Fruit fly (Drosophila melanogaster) whole organism, prepupa: ENCODE data around the gene hoip.

Source experiments
- Blimp-1 ChIP-seq: fragments of 200-800 bp; sonication (Bioruptor generic); optimal IDR thresholded peaks from 3 replicates; lab custom pipeline; 2017; ENCODE audit warnings: missing biosample characterization, missing genetic modification characterization, mild to moderate bottlenecking, moderate library complexity, missing genetic modification reagents
- CG10631 ChIP-seq: fragments of 200-800 bp; sonication (Bioruptor generic); optimal IDR thresholded peaks from 2 replicates; lab custom pipeline; 2016; ENCODE audit warnings: missing biosample characterization, missing genetic modification characterization
- CG11294 ChIP-seq: fragments of 200-800 bp; sonication (Bioruptor generic); IDR thresholded peaks from 2 replicates; pipeline ENCODE4 v1.3.6; 2022; ENCODE audit warnings: missing biosample characterization, missing genetic modification characterization
- CG11902 ChIP-seq: fragments of 200-800 bp; sonication (Bioruptor generic); optimal IDR thresholded peaks from 3 replicates; lab custom pipeline; 2016; ENCODE audit warnings: missing biosample characterization, missing genetic modification characterization
- CG1621 ChIP-seq: fragments of 200-800 bp; sonication (Bioruptor generic); optimal IDR thresholded peaks from 3 replicates; lab custom pipeline; 2018; ENCODE audit warnings: missing biosample characterization, mild to moderate bottlenecking, missing genetic modification characterization
- CG16779 ChIP-seq: fragments of 200-800 bp; sonication (Bioruptor generic); optimal IDR thresholded peaks from 3 replicates; lab custom pipeline; 2017; ENCODE audit warnings: missing biosample characterization, mild to moderate bottlenecking, missing genetic modification characterization
- CG3032 ChIP-seq: fragments of 200-800 bp; optimal IDR thresholded peaks from 2 replicates; lab custom pipeline; 2019; ENCODE audit warnings: missing biosample characterization, mild to moderate bottlenecking, missing genetic modification characterization, moderate library complexity
- CG31627 ChIP-seq: fragments of 200-800 bp; sonication (Bioruptor generic); optimal IDR thresholded peaks from 3 replicates; lab custom pipeline; 2016; ENCODE audit warnings: missing biosample characterization, missing genetic modification characterization
- CG32006 ChIP-seq: fragments of 200-800 bp; sonication (Bioruptor generic); optimal IDR thresholded peaks from 3 replicates; lab custom pipeline; 2017; ENCODE audit warnings: missing biosample characterization, mild to moderate bottlenecking, missing genetic modification characterization
- CG34406 ChIP-seq: fragments of 200-800 bp; sonication (Bioruptor generic); optimal IDR thresholded peaks from 3 replicates; lab custom pipeline; 2016; ENCODE audit warnings: missing biosample characterization, missing genetic modification characterization
- CG3919 ChIP-seq: fragments of 200-800 bp; sonication (Bioruptor generic); optimal IDR thresholded peaks from 3 replicates; lab custom pipeline; 2016; ENCODE audit warnings: missing biosample characterization, missing genetic modification characterization
- CG4318 ChIP-seq: fragments of 200-800 bp; sonication (Bioruptor generic); optimal IDR thresholded peaks from 3 replicates; lab custom pipeline; 2017; ENCODE audit warnings: missing biosample characterization, mild to moderate bottlenecking, missing genetic modification characterization
- CG6163 ChIP-seq: fragments of 200-800 bp; sonication (Bioruptor generic); IDR thresholded peaks from 3 replicates; pipeline ENCODE4 v1.3.6; 2022; ENCODE audit warnings: missing biosample characterization, missing genetic modification characterization
- CG6276 ChIP-seq: fragments of 200-800 bp; sonication (Bioruptor generic); optimal IDR thresholded peaks from 2 replicates; lab custom pipeline; 2017; ENCODE audit warnings: missing biosample characterization, mild to moderate bottlenecking, missing genetic modification characterization
- CG6792 ChIP-seq: fragments of 200-800 bp; sonication (Bioruptor generic); optimal IDR thresholded peaks from 3 replicates; lab custom pipeline; 2016; ENCODE audit warnings: missing biosample characterization, missing genetic modification characterization
- CG6808 ChIP-seq: fragments of 200-800 bp; sonication (Bioruptor generic); optimal IDR thresholded peaks from 3 replicates; lab custom pipeline; 2017; ENCODE audit warnings: missing biosample characterization, missing genetic modification characterization, mild to moderate bottlenecking, moderate library complexity, missing genetic modification reagents
- CG6854 ChIP-seq: fragments of 200-800 bp; sonication (Bioruptor generic); optimal IDR thresholded peaks from 2 replicates; lab custom pipeline; 2017; ENCODE audit warnings: missing biosample characterization, mild to moderate bottlenecking, missing genetic modification characterization
- CG7368 ChIP-seq: fragments of 200-800 bp; sonication (Bioruptor generic); optimal IDR thresholded peaks from 3 replicates; lab custom pipeline; 2016; ENCODE audit warnings: missing biosample characterization, missing genetic modification characterization
- CG8319 ChIP-seq: fragments of 200-800 bp; sonication (Bioruptor generic); optimal IDR thresholded peaks from 3 replicates; lab custom pipeline; 2016; ENCODE audit warnings: missing biosample characterization, missing genetic modification characterization
- CG8632 ChIP-seq: fragments of 200-800 bp; sonication (Bioruptor generic); optimal IDR thresholded peaks from 3 replicates; lab custom pipeline; 2016; ENCODE audit warnings: missing biosample characterization, missing genetic modification characterization
- Eip75B ChIP-seq: fragments of 200-800 bp; sonication (Bioruptor generic); optimal IDR thresholded peaks from 3 replicates; lab custom pipeline; 2016; ENCODE audit warnings: missing biosample characterization, missing genetic modification characterization
- Eip93F ChIP-seq: fragments of 200-800 bp; sonication (Bioruptor generic); optimal IDR thresholded peaks from 2 replicates; lab custom pipeline; 2016; ENCODE audit warnings: missing biosample characterization, mild to moderate bottlenecking, missing genetic modification characterization
- Ets21C ChIP-seq: fragments of 200-800 bp; sonication (Bioruptor generic); optimal IDR thresholded peaks from 3 replicates; lab custom pipeline; 2016; ENCODE audit warnings: missing biosample characterization, missing genetic modification characterization
- Ets96B ChIP-seq: fragments of 200-800 bp; optimal IDR thresholded peaks from 2 replicates; lab custom pipeline; 2019; ENCODE audit warnings: missing biosample characterization, mild to moderate bottlenecking, missing genetic modification characterization, moderate library complexity
- Gug ChIP-seq: fragments of 200-800 bp; sonication (Bioruptor generic); IDR thresholded peaks from 2 replicates; pipeline ENCODE4 v1.3.6; 2022; ENCODE audit warnings: missing biosample characterization, missing genetic modification characterization
- Hr38 ChIP-seq: sonication (Bioruptor generic); optimal IDR thresholded peaks from 2 replicates; lab custom pipeline; 2016; ENCODE audit warnings: missing biosample characterization, missing genetic modification characterization
- Hr39 ChIP-seq: fragments of 200-800 bp; sonication (Bioruptor generic); optimal IDR thresholded peaks from 2 replicates; lab custom pipeline; 2016; ENCODE audit warnings: missing biosample characterization, missing genetic modification characterization
- Hr4 ChIP-seq: fragments of 200-800 bp; sonication (Bioruptor generic); optimal IDR thresholded peaks from 3 replicates; lab custom pipeline; 2016; ENCODE audit warnings: missing biosample characterization, missing genetic modification characterization
- Smox ChIP-seq: fragments of 200-800 bp; sonication (Bioruptor generic); optimal IDR thresholded peaks from 3 replicates; lab custom pipeline; 2016; ENCODE audit warnings: missing biosample characterization, missing genetic modification characterization
- Sox102F ChIP-seq: fragments of 200-800 bp; sonication (Bioruptor generic); optimal IDR thresholded peaks from 2 replicates; lab custom pipeline; 2016; ENCODE audit warnings: missing biosample characterization, mild to moderate bottlenecking, missing genetic modification characterization
- Sox14 ChIP-seq: fragments of 200-800 bp; sonication (Bioruptor generic); optimal IDR thresholded peaks from 3 replicates; lab custom pipeline; 2016; ENCODE audit warnings: missing biosample characterization, missing genetic modification characterization
- acj6 ChIP-seq: fragments of 200-800 bp; sonication (Bioruptor generic); optimal IDR thresholded peaks from 3 replicates; lab custom pipeline; 2016; ENCODE audit warnings: missing biosample characterization, missing genetic modification characterization
- cyc ChIP-seq: fragments of 200-800 bp; sonication (Bioruptor generic); optimal IDR thresholded peaks from 3 replicates; lab custom pipeline; 2016; ENCODE audit warnings: missing biosample characterization, missing genetic modification characterization
- dsx ChIP-seq: fragments of 200-800 bp; optimal IDR thresholded peaks from 3 replicates; lab custom pipeline; 2019; ENCODE audit warnings: missing biosample characterization, mild to moderate bottlenecking, missing genetic modification characterization, moderate library complexity; ENCODE audit not compliant: poor library complexity, severe bottlenecking
- eg ChIP-seq: fragments of 200-800 bp; sonication (Bioruptor generic); IDR thresholded peaks from 3 replicates; pipeline ENCODE4 v1.3.6; 2022; ENCODE audit warnings: missing biosample characterization, missing genetic modification characterization
- fd59A ChIP-seq: fragments of 200-800 bp; sonication (Bioruptor generic); optimal IDR thresholded peaks from 2 replicates; lab custom pipeline; 2017; ENCODE audit warnings: missing biosample characterization, mild to moderate bottlenecking, missing genetic modification characterization, missing genetic modification reagents
- fkh ChIP-seq: fragments of 200-800 bp; sonication (Bioruptor generic); optimal IDR thresholded peaks from 3 replicates; lab custom pipeline; 2017; ENCODE audit warnings: missing biosample characterization, mild to moderate bottlenecking, missing genetic modification characterization, moderate library complexity
- lz ChIP-seq: fragments of 200-800 bp; sonication (Bioruptor generic); optimal IDR thresholded peaks from 3 replicates; lab custom pipeline; 2016; ENCODE audit warnings: missing biosample characterization, missing genetic modification characterization
- net ChIP-seq: fragments of 200-800 bp; sonication (Bioruptor generic); optimal IDR thresholded peaks from 3 replicates; lab custom pipeline; 2016; ENCODE audit warnings: missing biosample characterization, missing genetic modification characterization
- salr ChIP-seq, 2 experiments: fragments of 200-800 bp; sonication (Bioruptor generic); optimal IDR thresholded peaks; 3 replicates each; lab custom pipeline; 2016 to 2018; ENCODE audit warnings: missing biosample characterization in 2 of 2, missing genetic modification characterization in 2 of 2, mild to moderate bottlenecking in 1 of 2
- svp ChIP-seq: fragments of 200-800 bp; sonication (Bioruptor generic); peaks from one replicate; lab custom pipeline; 2016; ENCODE audit warnings: missing biosample characterization, missing genetic modification characterization
- topi ChIP-seq: fragments of 200-800 bp; sonication (Bioruptor generic); optimal IDR thresholded peaks from 3 replicates; lab custom pipeline; 2016; ENCODE audit warnings: missing biosample characterization, missing genetic modification characterization
- vri ChIP-seq: fragments of 200-800 bp; sonication (Bioruptor generic); optimal IDR thresholded peaks from 3 replicates; lab custom pipeline; 2016; ENCODE audit warnings: missing biosample characterization, mild to moderate bottlenecking, missing genetic modification characterization

Gene hoip

dm6 chr2L:9699615-9700014, at the start of gene hoip:
TSS of gene hoip (plus strand) at chr2L:9699791.
- no peak for TF ChIP-seq net
- TF ChIP-seq eg (GFP tag; lab: Robert Waterston, UW), result peak; percentile 7; the same call in 1 of the 3 replicates
- no peak for TF ChIP-seq svp
- TF ChIP-seq CG1621, result no peak

DNA sequence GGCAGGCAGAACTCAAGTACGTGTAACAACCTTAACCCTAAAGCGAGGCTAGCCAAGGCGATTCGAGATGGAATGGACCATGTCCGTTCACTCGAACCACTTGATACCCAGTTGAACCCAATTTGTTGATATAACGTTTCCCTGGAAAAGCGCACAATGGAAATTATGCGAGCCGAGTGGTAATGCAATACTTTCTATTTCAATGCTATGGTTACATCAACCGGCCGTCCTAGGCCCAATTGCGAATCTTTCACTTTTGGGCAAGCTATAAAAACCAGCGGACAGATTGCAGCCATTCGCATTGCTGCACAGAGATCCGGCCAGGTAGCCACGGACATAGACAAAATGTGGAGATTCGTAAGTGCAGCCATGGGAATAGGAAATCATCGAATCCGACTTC, 43.3 kb upstream of the hoip start, which contains the start of gene CG33299:
Gene CG33299, plus strand, starts transcription at position 301 of the 400 bp plus-strand sequence.
- TF ChIP-seq Smox (GFP tag; lab: Kevin White, UChicago) (no peak), cyc (GFP tag; lab: Kevin White, UChicago) (no peak), Ets96B (tag; lab: Kevin White, UChicago) (no peak), vri (no peak), fkh (GFP tag; lab: Kevin White, UChicago) (no peak), CG1621 (no peak), CG3919 (GFP tag; lab: Kevin White, UChicago) (no peak), CG16779 (no peak), CG7368 (no peak), Sox14 (no peak), CG10631 (no peak), CG34406 (GFP tag; lab: Kevin White, UChicago) (no peak), Eip75B (GFP tag; lab: Kevin White, UChicago) (no peak), Sox102F (GFP tag; lab: Kevin White, UChicago) (no peak), eg (GFP tag; lab: Robert Waterston, UW) (no peak), Ets21C (GFP tag; lab: Kevin White, UChicago) (no peak), topi (GFP tag; lab: Kevin White, UChicago) (no peak), CG32006 (GFP tag; lab: Kevin White, UChicago) (no peak), CG8632 (GFP tag; lab: Kevin White, UChicago) (no peak), CG3032 (tag; lab: Kevin White, UChicago) (no peak)

DNA sequence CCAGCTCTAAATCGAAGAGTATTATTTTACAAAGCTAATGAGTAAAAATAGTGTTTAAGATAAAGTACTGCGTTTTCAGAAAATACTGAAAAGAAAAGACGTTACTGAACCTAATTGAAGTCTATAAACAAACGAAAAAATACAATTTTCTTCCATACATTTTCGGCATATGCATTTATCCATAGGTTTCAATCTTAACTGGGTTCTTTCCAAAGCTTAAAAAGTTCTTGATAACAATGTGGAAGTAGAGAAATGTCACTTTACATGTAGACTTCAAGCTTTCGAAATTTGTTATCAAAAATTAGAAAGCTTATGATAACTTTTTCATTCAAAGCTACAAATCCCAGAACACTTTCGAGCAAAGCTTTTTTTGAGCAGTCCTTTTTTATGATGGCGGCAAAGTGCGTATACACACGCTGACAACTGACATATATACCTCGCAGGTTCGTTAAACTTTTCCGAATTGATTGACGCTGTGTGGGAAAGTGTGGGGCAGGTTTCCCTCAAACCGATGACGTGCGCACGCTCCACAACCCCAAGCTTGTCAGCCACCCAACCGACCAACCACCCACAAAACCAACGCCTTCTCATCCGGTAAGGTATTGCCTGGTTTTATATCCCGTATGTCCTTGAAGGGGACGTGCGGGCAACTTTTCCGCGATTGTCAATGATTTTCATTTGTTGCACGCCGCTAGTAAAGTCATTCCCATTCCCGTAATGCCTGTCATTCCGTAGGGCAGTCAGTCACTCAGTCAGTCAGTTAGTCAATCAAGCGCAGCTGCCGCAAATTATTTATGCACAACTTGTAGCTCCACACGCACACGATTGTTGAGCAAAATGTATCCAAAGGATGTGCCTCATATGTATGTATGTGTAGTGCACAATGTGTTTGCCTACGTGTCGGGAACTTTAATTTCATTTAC, 42.1 kb upstream of the hoip start:
- TF ChIP-seq CG8632 (GFP tag; lab: Kevin White, UChicago), result no peak
- no peak for TF ChIP-seq CG31627
- no peak for TF ChIP-seq CG32006 (GFP tag; lab: Kevin White, UChicago)
- no peak for TF ChIP-seq CG6163 (GFP tag; lab: Robert Waterston, UW)
- no peak for TF ChIP-seq CG6276 (GFP tag; lab: Kevin White, UChicago)
- TF ChIP-seq Hr39, result no peak
- TF ChIP-seq Blimp-1, result no peak
- no peak for TF ChIP-seq Sox14
- no peak for TF ChIP-seq CG11902 (GFP tag; lab: Kevin White, UChicago)
- TF ChIP-seq CG16779, result no peak
- no peak for TF ChIP-seq acj6 (GFP tag; lab: Kevin White, UChicago)
- no peak for TF ChIP-seq Eip93F (GFP tag; lab: Kevin White, UChicago)
- TF ChIP-seq net, result no peak
- TF ChIP-seq CG3919 (GFP tag; lab: Kevin White, UChicago), result no peak
- no peak for TF ChIP-seq CG1621
- TF ChIP-seq Hr4 (GFP tag; lab: Kevin White, UChicago), result no peak
- no peak for TF ChIP-seq CG6808 (GFP tag; lab: Kevin White, UChicago)
- TF ChIP-seq Hr38 (GFP tag; lab: Kevin White, UChicago), result no peak

DNA sequence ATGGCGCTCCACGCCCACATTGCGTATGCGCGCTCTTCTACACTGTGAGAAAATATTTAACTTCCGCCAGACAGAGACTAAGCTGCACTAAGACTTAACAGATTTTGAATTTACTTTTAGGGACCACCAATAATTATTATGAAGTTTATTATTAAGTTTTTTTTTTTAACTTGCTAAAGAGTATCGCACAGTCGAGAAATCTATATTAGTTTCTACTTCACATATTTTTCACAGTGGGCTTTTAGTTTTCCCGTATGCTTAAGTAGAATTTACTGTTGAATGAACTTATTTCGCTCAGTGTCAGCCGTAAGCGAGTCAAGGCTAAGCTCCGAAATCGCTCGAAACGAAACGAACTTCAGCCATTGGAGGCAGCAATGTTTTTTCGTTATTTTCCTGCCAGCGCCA, 39.1 kb upstream of the hoip start:
- TF ChIP-seq fkh (GFP tag; lab: Kevin White, UChicago) (no peak), lz (peak; percentile 43), Blimp-1 (no peak), CG6276 (GFP tag; lab: Kevin White, UChicago) (no peak), Eip93F (GFP tag; lab: Kevin White, UChicago) (no peak), dsx (GFP tag; lab: Kevin White, UChicago) (no peak), CG11294 (GFP tag; lab: Robert Waterston, UW) (no peak; the same call in 1 of the 2 replicates), svp (peak; percentile 77), Sox102F (GFP tag; lab: Kevin White, UChicago) (peak; percentile 49), Hr38 (GFP tag; lab: Kevin White, UChicago) (no peak), fd59A (GFP tag; lab: Kevin White, UChicago) (peak; percentile 35), CG6792 (GFP tag; lab: Kevin White, UChicago) (no peak), Gug (no peak), CG6854 (no peak), CG4318 (peak; percentile 6), salr (GFP tag; optimal IDR thresholded peaks at IDR 0.05; lab: Kevin White, UChicago) (no peak), Hr39 (no peak), Ets21C (GFP tag; lab: Kevin White, UChicago) (no peak), CG8632 (GFP tag; lab: Kevin White, UChicago) (peak; percentile 26), Hr4 (GFP tag; lab: Kevin White, UChicago) (peak; percentile 44), CG8319 (GFP tag; lab: Kevin White, UChicago) (no peak)
